Worm (Caenorhabditis elegans): ENCODE results near the gene snt-3.

- TF ChIP-seq egl-27 (tag; optimal IDR thresholded peaks at IDR 0.05) (no peak), dpl-1 (GFP tag; optimal IDR thresholded peaks at IDR 0.05) (no peak), F44E2.7 (GFP tag; IDR thresholded peaks at IDR 0.05) (no peak), nhr-237 (tag; optimal IDR thresholded peaks at IDR 0.05) (no peak), mdl-1 (tag; optimal IDR thresholded peaks at IDR 0.05) (no peak), lin-15B (tag; optimal IDR thresholded peaks at IDR 0.05) (no peak), gei-8 (GFP tag; optimal IDR thresholded peaks at IDR 0.05) (no peak), ama-1 (optimal IDR thresholded peaks at IDR 0.05) (no peak), ces-1 (GFP tag; optimal IDR thresholded peaks at IDR 0.05) (no peak), ceh-28 (tag; optimal IDR thresholded peaks at IDR 0.05) (no peak), fkh-10 (GFP tag; optimal IDR thresholded peaks at IDR 0.05) (no peak)
These were observed 19.0 kb upstream of the snt-3 start for ce11 chrV:1389838-1390237.
